Worm (Caenorhabditis elegans): Measurements from ENCODE around the gene pstk-1.

Gene pstk-1

ce11 chrIII:12429579-12430084, 36.8 kb upstream of the pstk-1 start, which contains the start of gene snr-6:
Gene snr-6, minus strand, starts transcription at chrIII:12429629.
- TF ChIP-seq ztf-29 (GFP tag; IDR thresholded peaks at IDR 0.05) (no peak), cog-1 (tag; optimal IDR thresholded peaks at IDR 0.05) (peak; percentile 38)

ce11 chrIII:12430209-12430608, 36.2 kb upstream of the pstk-1 start, which contains the start of gene Y49E10.16:
Gene Y49E10.16, plus strand, starts transcription at chrIII:12430509.
- no peak for TF ChIP-seq klf-2 (GFP tag; conservative IDR thresholded peaks at IDR 0.05)
- no peak for TF ChIP-seq tab-1 (GFP tag; IDR thresholded peaks at IDR 0.05)
- TF ChIP-seq ztf-29 (GFP tag; IDR thresholded peaks at IDR 0.05), result no peak
- no peak for TF ChIP-seq ref-1 (GFP tag; conservative IDR thresholded peaks at IDR 0.05)
- no peak for TF ChIP-seq T22C8.4 (GFP tag; IDR thresholded peaks at IDR 0.05)
- TF ChIP-seq flt-1 (GFP tag; IDR thresholded peaks at IDR 0.05), result no peak
- no peak for TF ChIP-seq ztf-23 (GFP tag; IDR thresholded peaks at IDR 0.05)
- no peak for TF ChIP-seq med-1 (GFP tag; optimal IDR thresholded peaks at IDR 0.05; ENCODE audit: insufficient read depth)
- no peak for TF ChIP-seq cog-1 (tag; optimal IDR thresholded peaks at IDR 0.05)

ce11 chrIII:12434104-12434503, 32.3 kb upstream of the pstk-1 start, which contains the start of gene Y49E10.27:
Gene Y49E10.27, plus strand, starts transcription at chrIII:12434404.
- no peak for TF ChIP-seq flt-1 (GFP tag; IDR thresholded peaks at IDR 0.05)
- TF ChIP-seq med-1 (GFP tag; optimal IDR thresholded peaks at IDR 0.05; ENCODE audit: insufficient read depth), result no peak
- no peak for TF ChIP-seq ztf-23 (GFP tag; IDR thresholded peaks at IDR 0.05)
- TF ChIP-seq ztf-29 (GFP tag; IDR thresholded peaks at IDR 0.05), result no peak
- no peak for TF ChIP-seq ref-1 (GFP tag; conservative IDR thresholded peaks at IDR 0.05)
- no peak for TF ChIP-seq cog-1 (tag; optimal IDR thresholded peaks at IDR 0.05)
- no peak for TF ChIP-seq T22C8.4 (GFP tag; IDR thresholded peaks at IDR 0.05)
- no peak for TF ChIP-seq klf-2 (GFP tag; conservative IDR thresholded peaks at IDR 0.05)
- TF ChIP-seq tab-1 (GFP tag; IDR thresholded peaks at IDR 0.05), result no peak

- no peak for TF ChIP-seq ref-1 (GFP tag; conservative IDR thresholded peaks at IDR 0.05)
Measured at ce11 chrIII:12436215-12436614, 30.2 kb upstream of the pstk-1 start, which contains the start of gene fbxa-218. Gene fbxa-218, plus strand, starts transcription at chrIII:12436515.

- TF ChIP-seq med-1 (GFP tag; optimal IDR thresholded peaks at IDR 0.05; ENCODE audit: insufficient read depth), result no peak
- TF ChIP-seq tab-1 (GFP tag; IDR thresholded peaks at IDR 0.05), result no peak
- no peak for TF ChIP-seq T22C8.4 (GFP tag; IDR thresholded peaks at IDR 0.05)
- no peak for TF ChIP-seq ztf-29 (GFP tag; IDR thresholded peaks at IDR 0.05)
- no peak for TF ChIP-seq ref-1 (GFP tag; conservative IDR thresholded peaks at IDR 0.05)
- no peak for TF ChIP-seq cog-1 (tag; optimal IDR thresholded peaks at IDR 0.05)
- no peak for TF ChIP-seq ztf-23 (GFP tag; IDR thresholded peaks at IDR 0.05)
- TF ChIP-seq flt-1 (GFP tag; IDR thresholded peaks at IDR 0.05), result no peak
- no peak for TF ChIP-seq klf-2 (GFP tag; conservative IDR thresholded peaks at IDR 0.05)
Measured at ce11 chrIII:12437020-12437419, 29.4 kb upstream of the pstk-1 start.

ce11 chrIII:12439056-12439455, 27.4 kb upstream of the pstk-1 start:
- TF ChIP-seq ref-1 (GFP tag; conservative IDR thresholded peaks at IDR 0.05) (no peak), T22C8.4 (GFP tag; IDR thresholded peaks at IDR 0.05) (no peak), med-1 (GFP tag; optimal IDR thresholded peaks at IDR 0.05; ENCODE audit: insufficient read depth) (no peak), tab-1 (GFP tag; IDR thresholded peaks at IDR 0.05) (no peak), klf-2 (GFP tag; conservative IDR thresholded peaks at IDR 0.05) (no peak), cog-1 (tag; optimal IDR thresholded peaks at IDR 0.05) (no peak), ztf-29 (GFP tag; IDR thresholded peaks at IDR 0.05) (no peak), ztf-23 (GFP tag; IDR thresholded peaks at IDR 0.05) (no peak), flt-1 (GFP tag; IDR thresholded peaks at IDR 0.05) (no peak)

- TF ChIP-seq ref-1 (GFP tag; conservative IDR thresholded peaks at IDR 0.05) (no peak), klf-2 (GFP tag; conservative IDR thresholded peaks at IDR 0.05) (0 out of 2 replicates have a peak, but pooled peaks have one; percentile 7)
Measured at ce11 chrIII:12443880-12444279, 22.5 kb upstream of the pstk-1 start.

ce11 chrIII:12445223-12445622, 21.2 kb upstream of the pstk-1 start:
- no peak for TF ChIP-seq ref-1 (GFP tag; conservative IDR thresholded peaks at IDR 0.05)
- no peak for TF ChIP-seq flt-1 (GFP tag; IDR thresholded peaks at IDR 0.05)

ce11 chrIII:12445991-12446502, 20.4 kb upstream of the pstk-1 start, which contains the start of gene Y49E10.18:
Gene Y49E10.18, minus strand, starts transcription at chrIII:12446106.
- no peak for TF ChIP-seq ztf-29 (GFP tag; IDR thresholded peaks at IDR 0.05)
- TF ChIP-seq ztf-23 (GFP tag; IDR thresholded peaks at IDR 0.05), result no peak
- TF ChIP-seq klf-2 (GFP tag; conservative IDR thresholded peaks at IDR 0.05), result no peak
- TF ChIP-seq med-1 (GFP tag; optimal IDR thresholded peaks at IDR 0.05; ENCODE audit: insufficient read depth), result no peak
- TF ChIP-seq T22C8.4 (GFP tag; IDR thresholded peaks at IDR 0.05), result no peak

- TF ChIP-seq ztf-23 (GFP tag; IDR thresholded peaks at IDR 0.05) (no peak), ztf-29 (GFP tag; IDR thresholded peaks at IDR 0.05) (no peak), cog-1 (tag; optimal IDR thresholded peaks at IDR 0.05) (no peak), klf-2 (GFP tag; conservative IDR thresholded peaks at IDR 0.05) (no peak), tab-1 (GFP tag; IDR thresholded peaks at IDR 0.05) (no peak), ref-1 (GFP tag; conservative IDR thresholded peaks at IDR 0.05) (no peak)
Measured at ce11 chrIII:12453315-12453714, 13.1 kb upstream of the pstk-1 start, which contains the start of gene ani-1. Gene ani-1, minus strand, starts transcription at chrIII:12453375.

- TF ChIP-seq T22C8.4 (GFP tag; IDR thresholded peaks at IDR 0.05) (0 out of 2 replicates have a peak, but pooled peaks have one; percentile 41), tab-1 (GFP tag; IDR thresholded peaks at IDR 0.05) (no peak)
Measured at ce11 chrIII:12453785-12454184, 12.6 kb upstream of the pstk-1 start.

Data from whole organism, midembryonic.